Worm (Caenorhabditis elegans) whole organism, L4 larva: ENCODE measurements around the gene gpa-3.
A peak's percentile ranks its signal among the peaks of the same experiment; 100 is the strongest.
"Not testable (repeated sequence)": the region's sequence is repeated elsewhere in the genome, so short reads cannot be mapped to it uniquely, and the experiment has no call there.

Experiments used
- D1046.2 ChIP-seq: fragments of 200-800 bp; sonication (Bioruptor generic); IDR thresholded peaks from 2 replicates; pipeline ENCODE4 v1.3.6; 2022; ENCODE audit warnings: missing genetic modification characterization, missing compliant biosample characterization
- F26F4.8 ChIP-seq: fragments of 200-800 bp; sonication (Bioruptor generic); conservative IDR thresholded peaks from 2 replicates; pipeline ENCODE4 v1.3.6; 2022; ENCODE audit warnings: missing genetic modification characterization, missing compliant biosample characterization
- F44E2.7 ChIP-seq: fragments of 200-800 bp; sonication (Bioruptor generic); IDR thresholded peaks from 2 replicates; pipeline ENCODE4 v2.1.2; 2022; ENCODE audit warnings: missing genetic modification characterization, missing compliant biosample characterization
- T20F7.1 ChIP-seq: fragments of 200-800 bp; sonication (Bioruptor generic); optimal IDR thresholded peaks from 2 replicates; lab custom pipeline; 2018; ENCODE audit warnings: mild to moderate bottlenecking, missing genetic modification characterization, missing compliant biosample characterization
- T26A8.4 ChIP-seq: fragments of 200-800 bp; sonication (Bioruptor generic); IDR thresholded peaks from 2 replicates; pipeline ENCODE4 v1.3.6; 2022; ENCODE audit warnings: missing genetic modification characterization, missing compliant biosample characterization
- Y105C5A.15 ChIP-seq: fragments of 200-800 bp; sonication (Bioruptor generic); IDR thresholded peaks from 2 replicates; pipeline ENCODE4 v1.3.6; 2022; ENCODE audit warnings: missing genetic modification characterization, missing compliant biosample characterization
- Y48G9A.11 ChIP-seq: fragments of 200-800 bp; sonication (Bioruptor generic); IDR thresholded peaks from 2 replicates; pipeline ENCODE4 v1.3.6; 2022; ENCODE audit warnings: missing genetic modification reagents, missing genetic modification characterization, missing compliant biosample characterization
- Y5F2A.4 ChIP-seq: fragments of 200-800 bp; sonication (Bioruptor generic); optimal IDR thresholded peaks from 2 replicates; lab custom pipeline; 2018; ENCODE audit warnings: mild to moderate bottlenecking, missing genetic modification characterization, missing compliant biosample characterization
- Y75B8A.6 ChIP-seq: fragments of 200-800 bp; sonication (Bioruptor generic); IDR thresholded peaks from 2 replicates; pipeline ENCODE4 v1.3.6; 2022; ENCODE audit warnings: missing genetic modification reagents, missing genetic modification characterization, missing compliant biosample characterization
- aha-1 ChIP-seq: fragments of 150-350 bp; peaks from one replicate; lab custom pipeline; 2014; ENCODE audit warnings: missing biosample characterization, missing genetic modification characterization
- arid-1 ChIP-seq: fragments of 200-800 bp; sonication (Bioruptor generic); conservative IDR thresholded peaks from 2 replicates; pipeline ENCODE4 v1.3.6; 2022; ENCODE audit warnings: missing genetic modification reagents, missing genetic modification characterization, missing compliant biosample characterization
- ceh-20 ChIP-seq: fragments of 200-800 bp; sonication (Bioruptor generic); IDR thresholded peaks from 2 replicates; pipeline ENCODE4 v1.3.6; 2022; ENCODE audit warnings: missing genetic modification reagents, missing genetic modification characterization, missing compliant biosample characterization
- ctbp-1 ChIP-seq: fragments of 200-800 bp; sonication (Bioruptor generic); IDR thresholded peaks from 2 replicates; pipeline ENCODE4 v1.3.6; 2022; ENCODE audit warnings: missing genetic modification reagents, missing genetic modification characterization, missing compliant biosample characterization
- daf-16 ChIP-seq, 3 experiments: sonication (generic microtip); optimal IDR thresholded peaks; 2 replicates each; lab custom pipeline; 2016 to 2017; ENCODE audit warnings: missing genetic modification characterization in 3 of 3, missing genetic modification reagents in 3 of 3, mild to moderate bottlenecking in 2 of 3, missing compliant biosample characterization in 2 of 3, missing biosample characterization in 1 of 3, moderate library complexity in 1 of 3
- daf-19 ChIP-seq: fragments of 200-800 bp; sonication (Bioruptor generic); conservative IDR thresholded peaks from 2 replicates; pipeline ENCODE4 v1.3.6; 2022; ENCODE audit warnings: missing genetic modification characterization, missing compliant biosample characterization
- dmd-6 ChIP-seq: fragments of 200-800 bp; sonication (Bioruptor generic); IDR thresholded peaks from 2 replicates; pipeline ENCODE4 v1.3.6; 2022; ENCODE audit warnings: missing genetic modification reagents, missing genetic modification characterization, missing compliant biosample characterization
- dmd-8 ChIP-seq: fragments of 200-800 bp; sonication (Bioruptor generic); IDR thresholded peaks from 2 replicates; pipeline ENCODE4 v1.3.6; 2022; ENCODE audit warnings: missing genetic modification characterization, missing compliant biosample characterization
- dmd-9 ChIP-seq: fragments of 200-800 bp; sonication (Bioruptor generic); IDR thresholded peaks from 2 replicates; pipeline ENCODE4 v1.3.6; 2022; ENCODE audit warnings: missing genetic modification reagents, missing genetic modification characterization, missing compliant biosample characterization
- egl-27 ChIP-seq: sonication (generic microtip); optimal IDR thresholded peaks from 3 replicates; lab custom pipeline; 2017; ENCODE audit warnings: missing biosample characterization, missing genetic modification reagents, missing genetic modification characterization
- egl-43 ChIP-seq: fragments of 200-800 bp; sonication (Bioruptor generic); IDR thresholded peaks from 2 replicates; pipeline ENCODE4 v1.3.6; 2022; ENCODE audit warnings: missing genetic modification reagents, missing genetic modification characterization, missing compliant biosample characterization
- hmg-1.1 ChIP-seq: fragments of 200-800 bp; sonication (Bioruptor generic); IDR thresholded peaks from 2 replicates; pipeline ENCODE4 v1.3.6; 2022; ENCODE audit warnings: missing genetic modification reagents, missing genetic modification characterization, missing compliant biosample characterization
- jun-1 ChIP-seq: fragments of 150-350 bp; optimal IDR thresholded peaks from 2 replicates; lab custom pipeline; 2014; ENCODE audit warnings: missing biosample characterization, missing genetic modification reagents, missing genetic modification characterization
- lim-7 ChIP-seq: fragments of 200-800 bp; sonication (Bioruptor generic); IDR thresholded peaks from 2 replicates; pipeline ENCODE4 v1.3.6; 2022; ENCODE audit warnings: missing genetic modification characterization, missing compliant biosample characterization
- lin-1 ChIP-seq: fragments of 200-800 bp; sonication (Bioruptor generic); IDR thresholded peaks from 2 replicates; pipeline ENCODE4 v1.3.6; 2022; ENCODE audit warnings: missing genetic modification reagents, missing genetic modification characterization, missing compliant biosample characterization
- lin-29 ChIP-seq: fragments of 200-800 bp; sonication (Bioruptor generic); IDR thresholded peaks from 2 replicates; pipeline ENCODE4 v1.3.6; 2022; ENCODE audit warnings: missing genetic modification reagents, missing genetic modification characterization, missing compliant biosample characterization
- lin-38 ChIP-seq: fragments of 200-800 bp; sonication (Bioruptor generic); IDR thresholded peaks from 2 replicates; pipeline ENCODE4 v1.3.6; 2022; ENCODE audit warnings: missing genetic modification reagents, missing genetic modification characterization, missing compliant biosample characterization
- lsy-2 ChIP-seq, 2 experiments: fragments of 150-350 bp in 1 of 2; sonication (generic microtip) in 1 of 2; optimal IDR thresholded peaks; 2 replicates each; lab custom pipeline; 2014 to 2017; ENCODE audit warnings: missing biosample characterization in 2 of 2, missing genetic modification characterization in 2 of 2
- madf-5 ChIP-seq, 2 experiments: fragments of 200-800 bp; sonication (Bioruptor generic); IDR thresholded peaks; 2 replicates each; pipeline ENCODE4 v1.3.6; 2022; ENCODE audit warnings: missing compliant biosample characterization in 2 of 2, missing genetic modification characterization in 2 of 2
- madf-9 ChIP-seq: fragments of 200-800 bp; sonication (Bioruptor generic); conservative IDR thresholded peaks from 2 replicates; pipeline ENCODE4 v1.3.6; 2022; ENCODE audit warnings: missing genetic modification reagents, missing genetic modification characterization, missing compliant biosample characterization
- mdt-29 ChIP-seq: fragments of 200-800 bp; sonication (Bioruptor generic); IDR thresholded peaks from 2 replicates; pipeline ENCODE4 v1.3.6; 2022; ENCODE audit warnings: missing genetic modification reagents, missing genetic modification characterization, missing compliant biosample characterization
- nhr-102 ChIP-seq: sonication (generic microtip); optimal IDR thresholded peaks from 2 replicates; lab custom pipeline; 2016; ENCODE audit warnings: mild to moderate bottlenecking, missing genetic modification characterization, moderate library complexity, missing compliant biosample characterization
- nhr-41 ChIP-seq: fragments of 200-800 bp; sonication (Bioruptor generic); IDR thresholded peaks from 2 replicates; pipeline ENCODE4 v1.3.6; 2022; ENCODE audit warnings: missing genetic modification reagents, missing genetic modification characterization, missing compliant biosample characterization
- nhr-42 ChIP-seq: fragments of 200-800 bp; sonication (Bioruptor generic); IDR thresholded peaks from 2 replicates; pipeline ENCODE4 v1.3.6; 2022; ENCODE audit warnings: missing genetic modification characterization, missing compliant biosample characterization
- nhr-6 ChIP-seq: fragments of 150-350 bp; optimal IDR thresholded peaks from 2 replicates; lab custom pipeline; 2014; ENCODE audit warnings: missing biosample characterization, missing genetic modification characterization
- pha-4 ChIP-seq, 2 experiments: fragments of 150-350 bp in 1 of 2; fragments of 200-800 bp in 1 of 2; sonication (Bioruptor generic) in 1 of 2; IDR thresholded peaks in 1 of 2; optimal IDR thresholded peaks in 1 of 2; 2 replicates each; pipeline versions ENCODE4 v1.3.6 to Lab custom; 2014 to 2022; ENCODE audit warnings: missing genetic modification characterization in 2 of 2, missing genetic modification reagents in 2 of 2, missing biosample characterization in 1 of 2, missing compliant biosample characterization in 1 of 2
- php-3 ChIP-seq: fragments of 200-800 bp; sonication (Bioruptor generic); IDR thresholded peaks from 2 replicates; pipeline ENCODE4 v1.3.6; 2022; ENCODE audit warnings: missing genetic modification reagents, missing genetic modification characterization, missing compliant biosample characterization
- rbr-2 ChIP-seq: sonication (generic microtip); optimal IDR thresholded peaks from 2 replicates; lab custom pipeline; 2016; ENCODE audit warnings: missing genotype, missing genetic modification characterization, missing compliant biosample characterization
- saeg-2 ChIP-seq: fragments of 200-800 bp; sonication (Bioruptor generic); IDR thresholded peaks from 2 replicates; pipeline ENCODE4 v1.3.6; 2022; ENCODE audit warnings: missing genetic modification reagents, missing genetic modification characterization, missing compliant biosample characterization
- set-16 ChIP-seq: fragments of 200-800 bp; sonication (Bioruptor generic); IDR thresholded peaks from 2 replicates; pipeline ENCODE4 v1.3.6; 2022; ENCODE audit warnings: missing genetic modification reagents, missing genetic modification characterization, missing compliant biosample characterization
- snpc-1.2 ChIP-seq: fragments of 200-800 bp; sonication (Bioruptor generic); IDR thresholded peaks from 2 replicates; pipeline ENCODE4 v1.3.6; 2022; ENCODE audit warnings: missing genetic modification reagents, missing genetic modification characterization, missing compliant biosample characterization
- spr-1 ChIP-seq: sonication (generic microtip); optimal IDR thresholded peaks from 2 replicates; lab custom pipeline; 2016; ENCODE audit warnings: mild to moderate bottlenecking, missing genetic modification characterization, missing compliant biosample characterization
- tra-1 ChIP-seq: fragments of 200-800 bp; sonication (Bioruptor generic); IDR thresholded peaks from 2 replicates; pipeline ENCODE4 v1.3.6; 2022; ENCODE audit warnings: missing genetic modification reagents, missing genetic modification characterization, missing compliant biosample characterization
- unc-39 ChIP-seq: sonication (generic microtip); optimal IDR thresholded peaks from 2 replicates; lab custom pipeline; 2017; ENCODE audit warnings: missing biosample characterization, missing genetic modification characterization
- vab-7 ChIP-seq: fragments of 200-800 bp; sonication (Bioruptor generic); IDR thresholded peaks from 2 replicates; pipeline ENCODE4 v1.3.6; 2022; ENCODE audit warnings: missing genetic modification reagents, missing genetic modification characterization, missing compliant biosample characterization
- zfp-3 ChIP-seq: fragments of 200-800 bp; sonication (Bioruptor generic); conservative IDR thresholded peaks from 2 replicates; pipeline ENCODE4 v1.3.6; 2022; ENCODE audit warnings: missing genetic modification reagents, missing genetic modification characterization, missing compliant biosample characterization
- zip-11 ChIP-seq: fragments of 200-800 bp; sonication (Bioruptor generic); IDR thresholded peaks from 2 replicates; pipeline ENCODE4 v1.3.6; 2022; ENCODE audit warnings: missing genetic modification characterization, missing compliant biosample characterization

Gene gpa-3

ce11 chrV:9341814-9342213, 17.8 kb downstream of the gpa-3 start:
- peak; percentile 87; the same call in 1 of the 2 replicates for TF ChIP-seq pha-4 (GFP tag; IDR thresholded peaks at IDR 0.05; lab: Robert Waterston, UW)
- TF ChIP-seq pha-4 (tag; optimal IDR thresholded peaks at IDR 0.05; lab: Kevin White, UChicago) = not testable (repeated sequence)
- TF ChIP-seq lin-29 = peak; percentile 88
- peak; percentile 85 for TF ChIP-seq php-3 (GFP tag; lab: Robert Waterston, UW)
- 0 out of 4 replicates have a peak, but pooled peaks of 1 of the 2 experiments have one; percentile 18 for TF ChIP-seq madf-5 (GFP tag; IDR thresholded peaks at IDR 0.05; lab: Robert Waterston, UW)
- TF ChIP-seq arid-1 (GFP tag; lab: Robert Waterston, UW) = peak; percentile 80
- peak; percentile 58 for TF ChIP-seq mdt-29
- TF ChIP-seq zip-11 (GFP tag; lab: Robert Waterston, UW) = peak; percentile 74; the same call in 1 of the 2 replicates
- TF ChIP-seq snpc-1.2 (GFP tag; lab: Robert Waterston, UW) = peak; percentile 76
- TF ChIP-seq egl-43 (GFP tag; lab: Robert Waterston, UW) = peak; percentile 83
- peak; percentile 90 for TF ChIP-seq saeg-2 (GFP tag; lab: Robert Waterston, UW)
- peak; percentile 87 for TF ChIP-seq ceh-20
- TF ChIP-seq madf-9 (GFP tag; lab: Robert Waterston, UW) = peak; percentile 74
- TF ChIP-seq lim-7 (GFP tag; lab: Robert Waterston, UW) = peak; percentile 77
- TF ChIP-seq tra-1 = peak; percentile 92
- peak; percentile 72; the same call in 1 of the 2 replicates for TF ChIP-seq dmd-8 (GFP tag; lab: Robert Waterston, UW)
- TF ChIP-seq Y48G9A.11 (GFP tag; lab: Robert Waterston, UW) = peak; percentile 75
- TF ChIP-seq dmd-9 = 0 out of 2 replicates have a peak, but pooled peaks have one; percentile 50
- TF ChIP-seq T26A8.4 = peak; percentile 94
- peak; percentile 86; the same call in 1 of the 2 replicates for TF ChIP-seq Y75B8A.6 (GFP tag; lab: Robert Waterston, UW)
- TF ChIP-seq dmd-6 (GFP tag; lab: Robert Waterston, UW) = peak; percentile 55
- TF ChIP-seq zfp-3 = peak; percentile 98
- peak; percentile 90 for TF ChIP-seq lin-1 (GFP tag; lab: Robert Waterston, UW)
- TF ChIP-seq F44E2.7 (GFP tag; lab: Robert Waterston, UW) = peak; percentile 85; the same call in 1 of the 2 replicates
- TF ChIP-seq D1046.2 (GFP tag; lab: Robert Waterston, UW) = peak; percentile 83
- TF ChIP-seq hmg-1.1 = peak; percentile 66
- peak; percentile 70 for TF ChIP-seq nhr-42 (GFP tag; lab: Robert Waterston, UW)
- 0 out of 2 replicates have a peak, but pooled peaks have one; percentile 40 for TF ChIP-seq F26F4.8 (GFP tag; lab: Robert Waterston, UW)
- TF ChIP-seq vab-7 = peak; percentile 56
- peak; percentile 75 for TF ChIP-seq ctbp-1 (GFP tag; lab: Robert Waterston, UW)
- TF ChIP-seq Y105C5A.15 (GFP tag; lab: Robert Waterston, UW) = peak; percentile 94
- peak; percentile 81 for TF ChIP-seq lin-38 (GFP tag; lab: Robert Waterston, UW)
- peak; percentile 67; the same call in 1 of the 2 replicates for TF ChIP-seq daf-19 (GFP tag; lab: Robert Waterston, UW)

- TF ChIP-seq daf-19 (GFP tag; lab: Robert Waterston, UW) (peak; percentile 89), T20F7.1 (GFP tag; lab: Kevin White, UChicago) (no peak), set-16 (no peak), nhr-41 (GFP tag; lab: Robert Waterston, UW) (peak; percentile 14; the same call in 1 of the 2 replicates), saeg-2 (GFP tag; lab: Robert Waterston, UW) (peak; percentile 61; the same call in 1 of the 2 replicates), Y5F2A.4 (GFP tag; lab: Kevin White, UChicago) (peak; percentile 13), daf-16 (GFP tag; optimal IDR thresholded peaks at IDR 0.05; lab: Kevin White, UChicago) (peak in 1 of 2 experiments; percentile 74), daf-16 (tag; optimal IDR thresholded peaks at IDR 0.05; lab: Kevin White, UChicago) (no peak), vab-7 (peak; percentile 58), aha-1 (tag; lab: Kevin White, UChicago) (peak; percentile 76), hmg-1.1 (peak; percentile 55), rbr-2 (tag; lab: Kevin White, UChicago) (peak; percentile 11), snpc-1.2 (GFP tag; lab: Robert Waterston, UW) (peak; percentile 70; the same call in 1 of the 2 replicates), lsy-2 (tag; optimal IDR thresholded peaks at IDR 0.05; lab: Kevin White, UChicago) (no peak), egl-27 (no peak), lin-29 (peak; percentile 86), Y75B8A.6 (GFP tag; lab: Robert Waterston, UW) (no peak; the same call in 1 of the 2 replicates), Y48G9A.11 (GFP tag; lab: Robert Waterston, UW) (peak; percentile 58), nhr-42 (GFP tag; lab: Robert Waterston, UW) (peak; percentile 88), nhr-6 (tag; lab: Kevin White, UChicago) (no peak), jun-1 (tag; lab: Kevin White, UChicago) (no peak), spr-1 (peak; percentile 51), nhr-102 (tag; lab: Kevin White, UChicago) (peak; percentile 52), lin-1 (GFP tag; lab: Robert Waterston, UW) (peak; percentile 63), madf-9 (GFP tag; lab: Robert Waterston, UW) (peak; percentile 45; the same call in 1 of the 2 replicates), unc-39 (no peak)
Measured at ce11 chrV:9340318-9340717, 19.3 kb downstream of the gpa-3 start.
